Fruit fly (Drosophila melanogaster): ENCODE data around the gene CG3246.

Gene CG3246

dm6 chr2L:3507209-3508164 is 45.7 kb upstream of the CG3246 start, which contains the start of gene tim (continued):
- TF ChIP-seq CG7987 (GFP tag; optimal IDR thresholded peaks at IDR 0.05), result no peak
- TF ChIP-seq CG17186 (GFP tag; optimal IDR thresholded peaks at IDR 0.05), result no peak
- TF ChIP-seq CG13287 (GFP tag; IDR thresholded peaks at IDR 0.05; ENCODE audit: partially characterized antibody), result peak; percentile 25; the same call in 1 of the 2 replicates
- no peak for TF ChIP-seq CG15479 (GFP tag; optimal IDR thresholded peaks at IDR 0.05)
- TF ChIP-seq D19A (tag; optimal IDR thresholded peaks at IDR 0.05), result no peak
- TF ChIP-seq CG18619 (GFP tag; optimal IDR thresholded peaks at IDR 0.05), result peak; percentile 41
- TF ChIP-seq Ptx1 (GFP tag; IDR thresholded peaks at IDR 0.05), result peak; percentile 62; the same call in 1 of the 2 replicates
- peak; percentile 14 for TF ChIP-seq ewg (GFP tag; optimal IDR thresholded peaks at IDR 0.05)
- no peak for TF ChIP-seq Bteb2 (GFP tag; optimal IDR thresholded peaks at IDR 0.05)
- TF ChIP-seq ems (GFP tag; optimal IDR thresholded peaks at IDR 0.05), result no peak
- TF ChIP-seq CG12942 (GFP tag; optimal IDR thresholded peaks at IDR 0.05), result peak; percentile 44
- TF ChIP-seq CG32767 (GFP tag; IDR thresholded peaks at IDR 0.05), result no peak
- 0 out of 2 replicates have a peak, but pooled peaks have one; percentile 14 for TF ChIP-seq wor (GFP tag; IDR thresholded peaks at IDR 0.05)
- no peak for TF ChIP-seq Atf-2 (GFP tag; optimal IDR thresholded peaks at IDR 0.05)
- peak; percentile 51 for TF ChIP-seq CG4424 (GFP tag; optimal IDR thresholded peaks at IDR 0.05)
- TF ChIP-seq lbe (GFP tag; optimal IDR thresholded peaks at IDR 0.05), result no peak
- TF ChIP-seq E2f1 (GFP tag; IDR thresholded peaks at IDR 0.05), result no peak
- peak; percentile 22 for TF ChIP-seq Xbp1 (GFP tag; optimal IDR thresholded peaks at IDR 0.05)
- peak; percentile 59 for TF ChIP-seq CG1832 (GFP tag; optimal IDR thresholded peaks at IDR 0.05)
- TF ChIP-seq kay (GFP tag; optimal IDR thresholded peaks at IDR 0.05), result no peak
- no peak for TF ChIP-seq CG3838 (GFP tag; optimal IDR thresholded peaks at IDR 0.05)
- TF ChIP-seq pho (GFP tag; optimal IDR thresholded peaks at IDR 0.05), result no peak
- TF ChIP-seq CG10979 (tag; optimal IDR thresholded peaks at IDR 0.05), result peak; percentile 50
- TF ChIP-seq CG11560 (tag; IDR thresholded peaks at IDR 0.05), result no peak
- no peak for TF ChIP-seq CG3163 (GFP tag; optimal IDR thresholded peaks at IDR 0.05)
- no peak for TF ChIP-seq CG2116 (GFP tag; optimal IDR thresholded peaks at IDR 0.05)
- TF ChIP-seq CG13123 (GFP tag; optimal IDR thresholded peaks at IDR 0.05), result no peak
- TF ChIP-seq jing (GFP tag; optimal IDR thresholded peaks at IDR 0.05), result no peak
- TF ChIP-seq Sry-β (GFP tag; optimal IDR thresholded peaks at IDR 0.05), result no peak
- TF ChIP-seq cwo (GFP tag; optimal IDR thresholded peaks at IDR 0.05), result peak; percentile 99
- no peak for TF ChIP-seq CG15011 (GFP tag; optimal IDR thresholded peaks at IDR 0.05)
- TF ChIP-seq en (GFP tag; optimal IDR thresholded peaks at IDR 0.05), result no peak
- TF ChIP-seq vnd (GFP tag; IDR thresholded peaks at IDR 0.05; ENCODE audit: partially characterized antibody), result no peak
- no peak for TF ChIP-seq CG8281 (tag; optimal IDR thresholded peaks at IDR 0.05)
- TF ChIP-seq fd3F (GFP tag; optimal IDR thresholded peaks at IDR 0.05), result no peak
- TF ChIP-seq CG11398 (GFP tag; optimal IDR thresholded peaks at IDR 0.05), result no peak
- no peak for TF ChIP-seq btn (GFP tag; optimal IDR thresholded peaks at IDR 0.05)
- no peak for TF ChIP-seq gem (tag; optimal IDR thresholded peaks at IDR 0.05)
- TF ChIP-seq ac (GFP tag; optimal IDR thresholded peaks at IDR 0.05), result no peak
- TF ChIP-seq grn (GFP tag; optimal IDR thresholded peaks at IDR 0.05), result no peak
- TF ChIP-seq Doc2 (GFP tag; IDR thresholded peaks at IDR 0.05), result no peak
- no peak for TF ChIP-seq CTCF (GFP tag; optimal IDR thresholded peaks at IDR 0.05)
- no peak for TF ChIP-seq sqz (GFP tag; optimal IDR thresholded peaks at IDR 0.05)
- no peak for TF ChIP-seq Elba2 (GFP tag; optimal IDR thresholded peaks at IDR 0.05)
- peak; percentile 39 for TF ChIP-seq CG14710 (tag; optimal IDR thresholded peaks at IDR 0.05)
- TF ChIP-seq Spps (tag; optimal IDR thresholded peaks at IDR 0.05), result no peak
- TF ChIP-seq CG12104 (GFP tag; optimal IDR thresholded peaks at IDR 0.05), result peak; percentile 31
- no peak for TF ChIP-seq Hmr (GFP tag; optimal IDR thresholded peaks at IDR 0.05)
- no peak for TF ChIP-seq Dp (GFP tag; optimal IDR thresholded peaks at IDR 0.05)
